Worm (Caenorhabditis elegans): ENCODE data around the gene srw-145.

DNA sequence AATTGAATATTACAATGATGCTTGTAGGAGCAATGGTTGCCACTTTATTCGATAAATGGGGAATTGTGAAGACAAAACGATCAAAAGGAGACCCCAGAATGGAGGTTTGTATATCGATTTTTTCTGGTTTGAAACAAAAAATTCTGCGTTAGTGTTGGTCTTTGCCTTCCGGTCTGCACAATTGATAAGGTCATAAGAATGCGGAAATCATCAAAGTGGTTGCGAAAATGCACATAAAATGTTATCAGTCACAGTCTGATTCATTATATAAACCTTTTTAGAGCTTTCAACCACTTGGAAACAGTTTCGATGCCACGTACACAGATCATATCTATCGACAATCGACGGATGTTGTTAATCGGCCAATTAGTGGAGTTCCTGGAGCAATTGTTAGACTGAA lies 43.4 kb upstream of the srw-145 start:
- TF ChIP-seq ama-1 (optimal IDR thresholded peaks at IDR 0.05) (no peak), F13C5.2 (tag; optimal IDR thresholded peaks at IDR 0.05) (no peak), hnd-1 (tag; optimal IDR thresholded peaks at IDR 0.05) (no peak), sea-1 (GFP tag; conservative IDR thresholded peaks at IDR 0.05) (no peak), hmbx-1 (tag; optimal IDR thresholded peaks at IDR 0.05) (no peak), flt-1 (GFP tag; IDR thresholded peaks at IDR 0.05) (no peak), hmg-4 (GFP tag; optimal IDR thresholded peaks at IDR 0.05) (no peak), pes-1 (GFP tag; IDR thresholded peaks at IDR 0.05) (no peak), ets-7 (tag; optimal IDR thresholded peaks at IDR 0.05) (no peak), tbx-37 (GFP tag; conservative IDR thresholded peaks at IDR 0.05) (no peak), ceh-36 (tag; optimal IDR thresholded peaks at IDR 0.05) (no peak), tbx-11 (GFP tag; IDR thresholded peaks at IDR 0.05) (no peak)
